Fruit fly (Drosophila melanogaster) whole organism, embryonic: ENCODE results near the gene CG3368.

Source experiments
- BEAF-32 ChIP-seq: fragments of 200-800 bp; sonication (Bioruptor generic); optimal IDR thresholded peaks from 3 replicates; lab custom pipeline; 2017; ENCODE audit warnings: missing biosample characterization, missing genetic modification characterization, mild to moderate bottlenecking, moderate library complexity, missing genetic modification reagents
- CG10209 ChIP-seq: fragments of 200-800 bp; sonication (Bioruptor generic); optimal IDR thresholded peaks from 3 replicates; lab custom pipeline; 2017; ENCODE audit warnings: missing biosample characterization, mild to moderate bottlenecking, missing genetic modification characterization, missing genetic modification reagents
- CG10543 ChIP-seq: fragments of 200-800 bp; sonication (Bioruptor generic); optimal IDR thresholded peaks from 3 replicates; lab custom pipeline; 2017; ENCODE audit warnings: missing biosample characterization, mild to moderate bottlenecking, missing genetic modification characterization, moderate library complexity
- CG11093 ChIP-seq: fragments of 200-800 bp; sonication (Bioruptor generic); IDR thresholded peaks from 3 replicates; pipeline ENCODE4 v1.3.6; 2022; ENCODE audit warnings: missing biosample characterization, missing genetic modification characterization
- CG12104 ChIP-seq: fragments of 200-800 bp; sonication (Bioruptor generic); optimal IDR thresholded peaks from 3 replicates; lab custom pipeline; 2016; ENCODE audit warnings: missing biosample characterization, missing genetic modification characterization
- CG14710 ChIP-seq: fragments of 200-800 bp; sonication (Bioruptor generic); optimal IDR thresholded peaks from 3 replicates; lab custom pipeline; 2019; ENCODE audit warnings: missing biosample characterization, mild to moderate bottlenecking, missing genetic modification characterization, moderate library complexity
- CG1529 ChIP-seq: fragments of 200-800 bp; sonication (Bioruptor generic); optimal IDR thresholded peaks from 3 replicates; lab custom pipeline; 2018; ENCODE audit warnings: missing biosample characterization, missing genetic modification characterization
- CG16863 ChIP-seq: fragments of 200-800 bp; sonication (Bioruptor generic); optimal IDR thresholded peaks from 3 replicates; lab custom pipeline; 2016; ENCODE audit warnings: missing biosample characterization, missing genetic modification characterization
- CG18476 ChIP-seq: fragments of 200-800 bp; sonication (Bioruptor generic); optimal IDR thresholded peaks from 2 replicates; lab custom pipeline; 2016; ENCODE audit warnings: missing biosample characterization, mild to moderate bottlenecking, missing genetic modification characterization
- CG2875 ChIP-seq: fragments of 200-800 bp; sonication (Bioruptor generic); optimal IDR thresholded peaks from 2 replicates; lab custom pipeline; 2017; ENCODE audit warnings: missing biosample characterization, mild to moderate bottlenecking, missing genetic modification characterization, missing genetic modification reagents
- CG31441 ChIP-seq: fragments of 200-800 bp; sonication (Bioruptor generic); IDR thresholded peaks from 2 replicates; pipeline ENCODE4 v1.3.6; 2022; ENCODE audit warnings: missing biosample characterization, missing genetic modification characterization
- CG3163 ChIP-seq: fragments of 200-800 bp; sonication (Bioruptor generic); optimal IDR thresholded peaks from 3 replicates; lab custom pipeline; 2016; ENCODE audit warnings: missing biosample characterization, missing genetic modification characterization
- CG34376 ChIP-seq: fragments of 200-800 bp; sonication (Bioruptor generic); optimal IDR thresholded peaks from 2 replicates; lab custom pipeline; 2018; ENCODE audit warnings: missing biosample characterization, mild to moderate bottlenecking, missing genetic modification characterization
- CG43689 ChIP-seq: fragments of 200-800 bp; sonication (Bioruptor generic); IDR thresholded peaks from 2 replicates; pipeline ENCODE4 v1.3.6; 2022; ENCODE audit warnings: missing biosample characterization, missing genetic modification characterization
- CG4820 ChIP-seq: fragments of 200-800 bp; sonication (Bioruptor generic); optimal IDR thresholded peaks from 3 replicates; lab custom pipeline; 2016; ENCODE audit warnings: missing biosample characterization, missing genetic modification characterization
- CG7839 ChIP-seq: fragments of 200-800 bp; sonication (Bioruptor generic); optimal IDR thresholded peaks from 3 replicates; lab custom pipeline; 2018; ENCODE audit warnings: missing biosample characterization, mild to moderate bottlenecking, missing genetic modification characterization, moderate library complexity
- CG9437 ChIP-seq: fragments of 200-800 bp; sonication (Bioruptor generic); optimal IDR thresholded peaks from 2 replicates; lab custom pipeline; 2018; ENCODE audit warnings: missing biosample characterization, mild to moderate bottlenecking, missing genetic modification characterization
- Ets65A ChIP-seq: fragments of 200-800 bp; sonication (Bioruptor generic); peaks from one replicate; lab custom pipeline; 2016; ENCODE audit warnings: missing biosample characterization, missing genetic modification characterization
- Gsc ChIP-seq: fragments of 200-800 bp; sonication (Bioruptor generic); IDR thresholded peaks from 2 replicates; pipeline ENCODE4 v1.3.6; 2022; ENCODE audit warnings: missing biosample characterization, missing genetic modification characterization
- HLHmδ ChIP-seq: fragments of 200-800 bp; sonication (Bioruptor generic); optimal IDR thresholded peaks from 2 replicates; lab custom pipeline; 2018; ENCODE audit warnings: missing biosample characterization, mild to moderate bottlenecking, missing genetic modification characterization, moderate library complexity
- Hr51 ChIP-seq, 2 experiments: fragments of 200-800 bp; sonication (Bioruptor generic); optimal IDR thresholded peaks; 2 replicates in 1 of 2; 3 replicates in 1 of 2; lab custom pipeline; 2016 to 2018; ENCODE audit warnings: missing biosample characterization in 2 of 2, missing genetic modification characterization in 2 of 2, mild to moderate bottlenecking in 1 of 2, moderate library complexity in 1 of 2
- Lim3 ChIP-seq: fragments of 200-800 bp; sonication (Bioruptor generic); IDR thresholded peaks from 2 replicates; pipeline ENCODE4 v1.3.6; 2022; ENCODE audit warnings: missing biosample characterization, missing genetic modification characterization
- MTF-1 ChIP-seq: fragments of 200-800 bp; sonication (Bioruptor generic); optimal IDR thresholded peaks from 2 replicates; lab custom pipeline; 2018; ENCODE audit warnings: missing biosample characterization, mild to moderate bottlenecking, missing genetic modification characterization, borderline replicate concordance
- NFAT ChIP-seq: fragments of 200-800 bp; sonication (Bioruptor generic); IDR thresholded peaks from 2 replicates; pipeline ENCODE4 v1.3.6; 2022; ENCODE audit warnings: missing biosample characterization, missing genetic modification characterization
- NK7.1 ChIP-seq: fragments of 200-800 bp; sonication (Bioruptor generic); optimal IDR thresholded peaks from 3 replicates; lab custom pipeline; 2016; ENCODE audit warnings: missing biosample characterization, missing genetic modification characterization
- Sox100B ChIP-seq: fragments of 200-800 bp; sonication (Bioruptor generic); optimal IDR thresholded peaks from 3 replicates; lab custom pipeline; 2018; ENCODE audit warnings: missing biosample characterization, mild to moderate bottlenecking, missing genetic modification characterization
- Spps ChIP-seq: fragments of 200-800 bp; sonication (Bioruptor generic); optimal IDR thresholded peaks from 2 replicates; lab custom pipeline; 2018; ENCODE audit warnings: missing biosample characterization, mild to moderate bottlenecking, missing genetic modification characterization
- Trl ChIP-seq, 3 experiments: fragments of >200 bp in 2 of 3; fragments of 200-800 bp in 1 of 3; sonication (Bioruptor generic) in 1 of 3; optimal IDR thresholded peaks; 2 replicates in 1 of 3; 3 replicates in 2 of 3; lab custom pipeline; 2016 to 2017; ENCODE audit warnings: missing biosample characterization in 1 of 3, missing genetic modification characterization in 1 of 3
- Vsx1 ChIP-seq: fragments of 200-800 bp; sonication (Bioruptor generic); optimal IDR thresholded peaks from 2 replicates; lab custom pipeline; 2017; ENCODE audit warnings: missing biosample characterization, mild to moderate bottlenecking, missing genetic modification characterization, missing genetic modification reagents
- Xrp1 ChIP-seq: fragments of 200-800 bp; sonication (Bioruptor generic); IDR thresholded peaks from 2 replicates; pipeline ENCODE4 v1.3.6; 2022; ENCODE audit warnings: missing biosample characterization, missing genetic modification characterization
- bcd ChIP-seq: fragments of 200-800 bp; sonication (Bioruptor generic); optimal IDR thresholded peaks from 2 replicates; lab custom pipeline; 2017; ENCODE audit warnings: missing biosample characterization, mild to moderate bottlenecking, missing genetic modification characterization
- bowl ChIP-seq: fragments of 200-800 bp; sonication (Bioruptor generic); IDR thresholded peaks from 2 replicates; pipeline ENCODE4 v1.3.6; 2022; ENCODE audit warnings: missing biosample characterization, missing genetic modification characterization
- cg ChIP-seq: fragments of 200-800 bp; sonication (Bioruptor generic); optimal IDR thresholded peaks from 3 replicates; lab custom pipeline; 2019; ENCODE audit warnings: missing biosample characterization, mild to moderate bottlenecking, missing genetic modification characterization, moderate library complexity
- dan ChIP-seq: fragments of 200-800 bp; sonication (Bioruptor generic); IDR thresholded peaks from 2 replicates; pipeline ENCODE4 v1.3.6; 2022; ENCODE audit warnings: missing biosample characterization, missing genetic modification characterization
- emc ChIP-seq: fragments of 200-800 bp; sonication (Bioruptor generic); optimal IDR thresholded peaks from 2 replicates; lab custom pipeline; 2016; ENCODE audit warnings: missing biosample characterization, missing genetic modification characterization
- en ChIP-seq: fragments of 200-800 bp; sonication (Bioruptor generic); optimal IDR thresholded peaks from 2 replicates; lab custom pipeline; 2016; ENCODE audit warnings: missing biosample characterization, missing genetic modification characterization
- eve ChIP-seq, 2 experiments: fragments of >200 bp; optimal IDR thresholded peaks; 2 replicates each; lab custom pipeline; 2017; ENCODE audit warnings: missing biosample characterization in 2 of 2, missing genetic modification characterization in 2 of 2
- gfzf ChIP-seq: fragments of 200-800 bp; sonication (Bioruptor generic); optimal IDR thresholded peaks from 2 replicates; lab custom pipeline; 2016; ENCODE audit warnings: missing biosample characterization, mild to moderate bottlenecking, missing genetic modification characterization, moderate library complexity
- lov ChIP-seq, 2 experiments: fragments of 200-800 bp in 1 of 2; fragments of >200 bp in 1 of 2; sonication (Bioruptor generic) in 1 of 2; IDR thresholded peaks in 1 of 2; optimal IDR thresholded peaks in 1 of 2; 2 replicates in 1 of 2; 3 replicates in 1 of 2; pipeline versions ENCODE4 v1.3.6 to Lab custom; 2017 to 2022; ENCODE audit warnings: missing biosample characterization in 1 of 2, missing genetic modification characterization in 1 of 2
- maf-S ChIP-seq: fragments of 200-800 bp; sonication (Bioruptor generic); optimal IDR thresholded peaks from 2 replicates; lab custom pipeline; 2016; ENCODE audit warnings: missing biosample characterization, missing genetic modification characterization
- mam ChIP-seq: fragments of 200-800 bp; sonication (Bioruptor generic); optimal IDR thresholded peaks from 3 replicates; lab custom pipeline; 2016; ENCODE audit warnings: missing biosample characterization, missing genetic modification characterization
- salm ChIP-seq: fragments of 200-800 bp; sonication (Bioruptor generic); optimal IDR thresholded peaks from 2 replicates; lab custom pipeline; 2018; ENCODE audit warnings: missing biosample characterization, mild to moderate bottlenecking, missing genetic modification characterization
- sd ChIP-seq: fragments of 200-800 bp; sonication (Bioruptor generic); optimal IDR thresholded peaks from 3 replicates; lab custom pipeline; 2018; ENCODE audit warnings: missing biosample characterization, mild to moderate bottlenecking, missing genetic modification characterization, moderate library complexity
- sens-2 ChIP-seq: fragments of 200-800 bp; sonication (Bioruptor generic); IDR thresholded peaks from 2 replicates; pipeline ENCODE4 v1.3.6; 2022; ENCODE audit warnings: missing biosample characterization, missing genetic modification characterization
- sr ChIP-seq: fragments of 200-800 bp; sonication (Bioruptor generic); IDR thresholded peaks from 3 replicates; pipeline ENCODE4 v1.3.6; 2022; ENCODE audit warnings: missing biosample characterization, missing genetic modification characterization
- tup ChIP-seq: fragments of 200-800 bp; sonication (Bioruptor generic); optimal IDR thresholded peaks from 2 replicates; lab custom pipeline; 2016; ENCODE audit warnings: missing biosample characterization, mild to moderate bottlenecking, missing genetic modification characterization, moderate library complexity
- unpg ChIP-seq: fragments of 200-800 bp; sonication (Bioruptor generic); optimal IDR thresholded peaks from 3 replicates; lab custom pipeline; 2018; ENCODE audit warnings: missing biosample characterization, mild to moderate bottlenecking, missing genetic modification characterization, moderate library complexity
- vfl ChIP-seq: fragments of 200-800 bp; sonication (Bioruptor generic); optimal IDR thresholded peaks from 2 replicates; lab custom pipeline; 2016; ENCODE audit warnings: missing biosample characterization, missing genetic modification characterization

CG3368 gene

DNA sequence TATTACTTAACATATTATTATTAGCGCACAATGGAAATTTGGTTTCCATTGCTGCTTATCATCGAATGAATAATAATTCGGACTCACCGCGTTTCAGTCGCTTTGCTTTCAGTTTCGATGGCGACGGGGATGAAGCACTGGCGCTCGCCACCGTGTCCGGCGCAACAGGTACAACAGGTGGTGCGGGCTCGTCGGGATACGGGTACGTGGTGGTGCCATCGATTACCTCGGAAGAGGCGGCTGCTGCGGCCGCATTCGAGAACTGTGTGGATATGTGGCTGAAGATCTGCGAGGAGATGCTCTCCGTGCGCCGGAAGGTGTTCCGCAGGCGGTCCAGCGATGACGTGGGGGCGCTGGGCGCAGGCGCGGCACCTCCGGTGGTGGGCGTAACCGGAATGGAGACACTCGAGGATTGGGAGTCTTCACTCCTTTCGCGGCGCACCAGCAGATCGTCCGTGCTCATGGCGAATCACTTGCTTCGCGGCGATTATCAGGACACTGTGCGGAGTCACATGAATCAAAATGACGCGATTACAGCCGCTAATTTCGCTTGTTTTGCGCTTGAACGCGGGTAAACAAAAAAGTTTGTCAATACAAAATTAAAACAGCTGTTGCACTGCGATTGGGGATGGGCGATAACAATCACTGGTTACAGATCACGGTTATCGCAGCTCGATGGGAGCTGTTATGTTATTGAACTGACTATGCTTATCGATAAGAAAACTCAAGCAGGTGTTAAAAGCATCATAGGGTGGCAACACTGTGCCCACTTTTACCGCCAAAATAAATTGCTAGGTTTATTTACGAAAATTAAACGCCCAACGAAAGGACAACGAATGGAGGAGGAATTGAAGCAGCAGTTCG, 44.9 kb upstream of the CG3368 start, which contains the start of the genes CG31064 and PolA2 (continued):
- TF ChIP-seq emc (GFP tag; lab: Kevin White, UChicago), result no peak
- no peak for TF ChIP-seq CG4820 (GFP tag; lab: Kevin White, UChicago)
- peak; percentile 70 for TF ChIP-seq BEAF-32 (GFP tag; lab: Kevin White, UChicago)
- TF ChIP-seq maf-S (GFP tag; lab: Kevin White, UChicago), result no peak
- no peak for TF ChIP-seq Vsx1 (GFP tag; lab: Kevin White, UChicago)
- TF ChIP-seq lov (optimal IDR thresholded peaks at IDR 0.05; lab: Kevin White, UChicago), result no peak
- no peak for TF ChIP-seq lov (GFP tag; IDR thresholded peaks at IDR 0.05; lab: Robert Waterston, UW)
- peak; percentile 6 for TF ChIP-seq CG34376 (GFP tag; lab: Kevin White, UChicago)
- no peak for TF ChIP-seq NFAT (GFP tag; lab: Robert Waterston, UW)
- TF ChIP-seq CG7839 (tag; lab: Kevin White, UChicago), result no peak
- TF ChIP-seq dan (GFP tag; lab: Robert Waterston, UW), result no peak
- no peak for TF ChIP-seq sr (GFP tag; lab: Robert Waterston, UW)
- no peak for TF ChIP-seq CG18476 (GFP tag; lab: Kevin White, UChicago)
- TF ChIP-seq Trl (optimal IDR thresholded peaks at IDR 0.05; lab: Kevin White, UChicago), result no peak
- no peak for TF ChIP-seq Trl (GFP tag; optimal IDR thresholded peaks at IDR 0.05; lab: Kevin White, UChicago)
- TF ChIP-seq CG12104, result no peak
- no peak for TF ChIP-seq CG10209
- no peak for TF ChIP-seq CG43689
- no peak for TF ChIP-seq Sox100B (GFP tag; lab: Kevin White, UChicago)
- TF ChIP-seq tup (GFP tag; lab: Kevin White, UChicago), result no peak
- TF ChIP-seq sd (tag; lab: Kevin White, UChicago), result no peak
- no peak for TF ChIP-seq sens-2 (GFP tag; lab: Robert Waterston, UW)
- no peak for TF ChIP-seq en (GFP tag; lab: Kevin White, UChicago)
- peak; percentile 13 for TF ChIP-seq vfl (GFP tag; lab: Kevin White, UChicago)
- TF ChIP-seq CG14710 (tag; lab: Kevin White, UChicago), result peak; percentile 76
- no peak for TF ChIP-seq Gsc
- TF ChIP-seq CG31441 (GFP tag; lab: Robert Waterston, UW), result peak; percentile 69
- no peak for TF ChIP-seq CG1529 (GFP tag; lab: Kevin White, UChicago)
- no peak for TF ChIP-seq MTF-1 (GFP tag; lab: Kevin White, UChicago)
- TF ChIP-seq Lim3 (GFP tag; lab: Robert Waterston, UW), result no peak
- TF ChIP-seq Xrp1 (GFP tag; lab: Robert Waterston, UW), result peak; percentile 29; the same call in 1 of the 2 replicates
- TF ChIP-seq CG9437, result no peak
- TF ChIP-seq NK7.1, result no peak
- TF ChIP-seq Hr51 (GFP tag; optimal IDR thresholded peaks at IDR 0.05; lab: Kevin White, UChicago), result no peak
- TF ChIP-seq CG11093 (GFP tag; lab: Robert Waterston, UW), result no peak
- TF ChIP-seq CG16863 (GFP tag; lab: Kevin White, UChicago), result no peak
- no peak for TF ChIP-seq CG3163
- no peak for TF ChIP-seq bcd (GFP tag; lab: Kevin White, UChicago)
- no peak for TF ChIP-seq bowl (GFP tag; lab: Robert Waterston, UW)
- no peak for TF ChIP-seq Spps (tag; lab: Kevin White, UChicago)
- TF ChIP-seq CG2875, result no peak
- TF ChIP-seq HLHmδ (GFP tag; lab: Kevin White, UChicago), result peak; percentile 55
- TF ChIP-seq Ets65A, result no peak
- no peak for TF ChIP-seq mam (GFP tag; lab: Kevin White, UChicago)
- TF ChIP-seq eve (GFP tag; optimal IDR thresholded peaks at IDR 0.05; lab: Kevin White, UChicago), result no peak
- TF ChIP-seq gfzf, result peak; percentile 29
- no peak for TF ChIP-seq unpg (GFP tag; lab: Kevin White, UChicago)
- TF ChIP-seq cg (GFP tag; lab: Kevin White, UChicago), result no peak
- TF ChIP-seq CG10543 (GFP tag; lab: Kevin White, UChicago), result no peak
- no peak for TF ChIP-seq salm (tag; lab: Kevin White, UChicago)
